Worm (Caenorhabditis elegans) whole organism, L4 larva: ENCODE results near the gene ppm-1.H.

Source experiments
- daf-12 ChIP-seq: fragments of 150-350 bp; optimal IDR thresholded peaks from 2 replicates; lab custom pipeline; 2014; ENCODE audit warnings: missing biosample characterization, missing genetic modification reagents, missing genetic modification characterization
- egl-27 ChIP-seq: sonication (generic microtip); optimal IDR thresholded peaks from 3 replicates; lab custom pipeline; 2017; ENCODE audit warnings: missing biosample characterization, missing genetic modification reagents, missing genetic modification characterization
- nhr-25 ChIP-seq: sonication (generic microtip); optimal IDR thresholded peaks from 2 replicates; lab custom pipeline; 2017; ENCODE audit warnings: missing genetic modification characterization, mild to moderate bottlenecking, missing compliant biosample characterization, antibody characterized with exemption, moderate library complexity, borderline replicate concordance; ENCODE audit not compliant: insufficient read depth
- nhr-42 ChIP-seq: fragments of 200-800 bp; sonication (Bioruptor generic); IDR thresholded peaks from 2 replicates; pipeline ENCODE4 v1.3.6; 2022; ENCODE audit warnings: missing genetic modification characterization, missing compliant biosample characterization

- TF ChIP-seq nhr-42: no peak
- TF ChIP-seq egl-27: no peak
- TF ChIP-seq daf-12 (tag; lab: Kevin White, UChicago): no peak
- no peak for TF ChIP-seq nhr-25
These were observed at the start of gene ppm-1.H, which contains the start of gene rpl-34 for ce11 chrIV:12268272-12269045.
